Fruit fly (Drosophila melanogaster) whole organism, embryonic: Measurements from ENCODE around the gene CG32066.
A peak's percentile ranks its signal among the peaks of the same experiment; 100 is the strongest.

Experiments used
- CG13424 ChIP-seq: fragments of 200-800 bp; sonication (Bioruptor generic); optimal IDR thresholded peaks from 2 replicates; lab custom pipeline; 2019; ENCODE audit warnings: missing biosample characterization, mild to moderate bottlenecking, missing genetic modification characterization, moderate library complexity
- CG17361 ChIP-seq: fragments of 200-800 bp; sonication (Bioruptor generic); IDR thresholded peaks from 3 replicates; pipeline ENCODE4 v1.3.6; 2022; ENCODE audit warnings: missing biosample characterization, missing genetic modification characterization
- CG4360 ChIP-seq: fragments of 200-800 bp; sonication (Bioruptor generic); IDR thresholded peaks from 2 replicates; pipeline ENCODE4 v1.3.6; 2022; ENCODE audit warnings: missing biosample characterization, missing genetic modification characterization
- CG6254 ChIP-seq: fragments of 200-800 bp; sonication (Bioruptor generic); optimal IDR thresholded peaks from 3 replicates; lab custom pipeline; 2017; ENCODE audit warnings: mild to moderate bottlenecking, missing biosample characterization, missing genetic modification reagents, missing genetic modification characterization
- D19B ChIP-seq: fragments of 200-800 bp; sonication (Bioruptor generic); optimal IDR thresholded peaks from 2 replicates; lab custom pipeline; 2017; ENCODE audit warnings: missing biosample characterization, mild to moderate bottlenecking, missing genetic modification characterization
- Dek ChIP-seq: fragments of 200-800 bp; sonication (Bioruptor generic); optimal IDR thresholded peaks from 3 replicates; lab custom pipeline; 2019; ENCODE audit warnings: missing biosample characterization, mild to moderate bottlenecking, missing genetic modification characterization, moderate library complexity
- Dip2 ChIP-seq: fragments of 200-800 bp; sonication (Bioruptor generic); IDR thresholded peaks from 2 replicates; pipeline ENCODE4 v1.3.6; 2022; ENCODE audit warnings: missing biosample characterization, missing genetic modification characterization
- Hand ChIP-seq: fragments of 200-800 bp; sonication (Bioruptor generic); optimal IDR thresholded peaks from 2 replicates; lab custom pipeline; 2017; ENCODE audit warnings: mild to moderate bottlenecking, missing biosample characterization, missing genetic modification reagents, missing genetic modification characterization
- Rfx ChIP-seq: fragments of 200-800 bp; sonication (Bioruptor generic); IDR thresholded peaks from 2 replicates; pipeline ENCODE4 v1.3.6; 2022; ENCODE audit warnings: missing biosample characterization, missing genetic modification characterization
- cg ChIP-seq: fragments of 200-800 bp; sonication (Bioruptor generic); optimal IDR thresholded peaks from 3 replicates; lab custom pipeline; 2019; ENCODE audit warnings: missing biosample characterization, mild to moderate bottlenecking, missing genetic modification characterization, moderate library complexity
- dpn ChIP-seq, 2 experiments: fragments of 200-800 bp; sonication (Bioruptor generic); optimal IDR thresholded peaks; 3 replicates each; lab custom pipeline; 2016; ENCODE audit warnings: missing biosample characterization in 2 of 2, missing genetic modification characterization in 2 of 2
- fd96Cb ChIP-seq: fragments of 200-800 bp; sonication (Bioruptor generic); optimal IDR thresholded peaks from 2 replicates; lab custom pipeline; 2018; ENCODE audit warnings: missing biosample characterization, mild to moderate bottlenecking, missing genetic modification characterization, moderate library complexity
- mld ChIP-seq: fragments of 200-800 bp; sonication (Bioruptor generic); IDR thresholded peaks from 3 replicates; pipeline ENCODE4 v1.3.6; 2022; ENCODE audit warnings: missing biosample characterization, missing genetic modification characterization; ENCODE audit not compliant: partially characterized antibody
- toy ChIP-seq: fragments of 200-800 bp; sonication (Bioruptor generic); IDR thresholded peaks from 2 replicates; pipeline ENCODE4 v1.3.6; 2022; ENCODE audit warnings: missing biosample characterization, missing genetic modification characterization

dm6 chr3L:10667341-10667740 lies 6.5 kb upstream of the CG32066 start:
- TF ChIP-seq dpn (GFP tag; optimal IDR thresholded peaks at IDR 0.05; lab: Kevin White, UChicago) (no peak), CG17361 (GFP tag; lab: Robert Waterston, UW) (no peak), CG4360 (GFP tag; lab: Robert Waterston, UW) (peak; percentile 35; the same call in 1 of the 2 replicates), Hand (GFP tag; lab: Kevin White, UChicago) (no peak), mld (no peak), cg (peak; percentile 77), CG6254 (GFP tag; lab: Kevin White, UChicago) (no peak), D19B (GFP tag; lab: Kevin White, UChicago) (no peak), toy (GFP tag; lab: Robert Waterston, UW) (no peak), Rfx (GFP tag; lab: Robert Waterston, UW) (no peak; the same call in 1 of the 2 replicates), CG13424 (tag; lab: Kevin White, UChicago) (no peak), Dek (no peak), Dip2 (GFP tag; lab: Robert Waterston, UW) (no peak), fd96Cb (tag; lab: Kevin White, UChicago) (no peak)
